Fruit fly (Drosophila melanogaster): Measurements from ENCODE around the gene Eaf6.

The Eaf6 gene

DNA sequence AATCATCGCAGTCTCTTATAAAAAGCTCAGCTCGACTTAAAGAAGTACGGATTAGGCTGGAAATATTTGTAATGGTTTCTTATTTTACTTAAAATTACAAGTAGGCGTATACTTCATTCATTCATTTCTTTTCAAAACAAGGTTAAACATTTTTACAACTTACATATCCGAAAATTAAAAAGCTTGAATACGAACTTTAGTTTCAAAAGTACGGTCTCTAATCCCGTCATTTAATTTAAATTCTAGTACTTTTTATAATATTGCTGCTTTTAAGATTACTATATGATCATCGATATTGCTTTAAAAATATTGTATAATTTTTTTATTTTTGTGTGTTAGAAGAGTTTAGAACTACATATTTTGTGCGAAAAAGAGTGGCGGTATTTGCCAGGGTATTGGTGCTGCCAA is 22.1 kb upstream of the Eaf6 start (continued):
- peak; percentile 47 for TF ChIP-seq Sox102F (GFP tag; optimal IDR thresholded peaks at IDR 0.05)
- TF ChIP-seq Smox (GFP tag; optimal IDR thresholded peaks at IDR 0.05): peak; percentile 62
- TF ChIP-seq CG6792 (GFP tag; optimal IDR thresholded peaks at IDR 0.05): peak; percentile 13
- no peak for TF ChIP-seq Gug (GFP tag; IDR thresholded peaks at IDR 0.05)
- peak; percentile 46 for TF ChIP-seq Ets21C (GFP tag; optimal IDR thresholded peaks at IDR 0.05)
- peak; percentile 95 for TF ChIP-seq svp (GFP tag)
- no peak for TF ChIP-seq CG6808 (GFP tag; optimal IDR thresholded peaks at IDR 0.05)
- peak; percentile 61 for TF ChIP-seq Met (GFP tag; optimal IDR thresholded peaks at IDR 0.05)
- TF ChIP-seq CG3032 (tag; optimal IDR thresholded peaks at IDR 0.05): no peak
- TF ChIP-seq CG6163 (GFP tag; IDR thresholded peaks at IDR 0.05): peak; percentile 47; the same call in 1 of the 3 replicates
- TF ChIP-seq Sox15 (GFP tag; optimal IDR thresholded peaks at IDR 0.05): no peak
- no peak for TF ChIP-seq fd59A (GFP tag; optimal IDR thresholded peaks at IDR 0.05)
- peak; percentile 60 for TF ChIP-seq Sox14 (GFP tag; optimal IDR thresholded peaks at IDR 0.05)
- no peak for TF ChIP-seq spab (GFP tag; optimal IDR thresholded peaks at IDR 0.05)
- TF ChIP-seq CG4318 (GFP tag; optimal IDR thresholded peaks at IDR 0.05): peak; percentile 29
- no peak for TF ChIP-seq CG10669 (GFP tag; optimal IDR thresholded peaks at IDR 0.05)
- peak; percentile 65 for TF ChIP-seq CG31627 (GFP tag; optimal IDR thresholded peaks at IDR 0.05)
- TF ChIP-seq CG6276 (GFP tag; optimal IDR thresholded peaks at IDR 0.05): peak; percentile 8
- TF ChIP-seq net (GFP tag; optimal IDR thresholded peaks at IDR 0.05): no peak
- no peak for TF ChIP-seq CG7368 (GFP tag; optimal IDR thresholded peaks at IDR 0.05)
- TF ChIP-seq Eip75B (GFP tag; optimal IDR thresholded peaks at IDR 0.05): peak; percentile 64
- TF ChIP-seq fd85E (GFP tag; optimal IDR thresholded peaks at IDR 0.05): no peak
- peak; percentile 33 for TF ChIP-seq achi (GFP tag; optimal IDR thresholded peaks at IDR 0.05)
- no peak for TF ChIP-seq CG11762 (GFP tag; optimal IDR thresholded peaks at IDR 0.05; ENCODE audit: insufficient read depth)
- peak; percentile 33 for TF ChIP-seq pdm3 (GFP tag; optimal IDR thresholded peaks at IDR 0.05)
- peak; percentile 64 for TF ChIP-seq CG32006 (GFP tag; optimal IDR thresholded peaks at IDR 0.05)
- TF ChIP-seq CG8119 (GFP tag; IDR thresholded peaks at IDR 0.05): peak; percentile 38; the same call in 1 of the 3 replicates
- peak; percentile 46 for TF ChIP-seq cyc (GFP tag; optimal IDR thresholded peaks at IDR 0.05)
- TF ChIP-seq Hr39 (GFP tag; optimal IDR thresholded peaks at IDR 0.05): peak; percentile 64
- no peak for TF ChIP-seq ss (GFP tag; optimal IDR thresholded peaks at IDR 0.05)
- no peak for TF ChIP-seq Lpt (GFP tag; optimal IDR thresholded peaks at IDR 0.05)
- peak; percentile 37 for TF ChIP-seq acj6 (GFP tag; optimal IDR thresholded peaks at IDR 0.05)
- no peak for TF ChIP-seq Hr38 (GFP tag; optimal IDR thresholded peaks at IDR 0.05)
- TF ChIP-seq CG11294 (GFP tag; IDR thresholded peaks at IDR 0.05): no peak
- no peak for TF ChIP-seq CG11902 (GFP tag; optimal IDR thresholded peaks at IDR 0.05)
- no peak for TF ChIP-seq CG8632 (GFP tag; optimal IDR thresholded peaks at IDR 0.05)
- no peak for TF ChIP-seq CG6854 (GFP tag; optimal IDR thresholded peaks at IDR 0.05)
- TF ChIP-seq Eip78C (GFP tag): peak; percentile 95

DNA sequence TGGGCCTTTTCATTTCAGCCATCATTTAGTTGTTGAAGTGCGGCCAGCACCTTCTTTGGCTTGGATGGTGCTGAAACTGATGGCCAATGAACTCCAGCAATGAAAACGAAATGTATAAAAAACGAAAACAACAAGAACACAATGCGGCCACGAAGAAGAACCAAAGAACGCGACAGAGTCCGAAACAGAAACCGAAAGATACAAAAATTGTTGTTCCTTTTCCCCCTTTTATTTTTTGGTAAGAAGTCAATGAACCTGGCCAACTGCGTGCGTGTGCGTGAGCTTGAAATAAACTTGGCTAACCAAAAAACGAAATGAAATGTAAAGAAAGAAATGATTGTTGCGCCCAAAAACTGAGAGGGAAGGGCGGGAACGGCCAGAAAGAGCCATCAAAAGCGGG is 19.7 kb upstream of the Eaf6 start:
- peak; percentile 100 for TF ChIP-seq Blimp-1 (GFP tag; optimal IDR thresholded peaks at IDR 0.05)
- TF ChIP-seq CG10631 (GFP tag; optimal IDR thresholded peaks at IDR 0.05): no peak
- TF ChIP-seq Sox102F (GFP tag; optimal IDR thresholded peaks at IDR 0.05): peak; percentile 60
- TF ChIP-seq CG6276 (GFP tag; optimal IDR thresholded peaks at IDR 0.05): no peak
- peak; percentile 21 for TF ChIP-seq Eip93F (GFP tag; optimal IDR thresholded peaks at IDR 0.05)
- no peak for TF ChIP-seq CG32006 (GFP tag; optimal IDR thresholded peaks at IDR 0.05)
- peak; percentile 50 for TF ChIP-seq CG6854 (GFP tag; optimal IDR thresholded peaks at IDR 0.05)
- TF ChIP-seq CG11762 (GFP tag; optimal IDR thresholded peaks at IDR 0.05; ENCODE audit: insufficient read depth): no peak
- peak; percentile 56 for TF ChIP-seq Met (GFP tag; optimal IDR thresholded peaks at IDR 0.05)

Measured in whole organism, prepupa.